Worm (Caenorhabditis elegans) whole organism, late embryonic: ENCODE data around the gene F53B1.3.
A peak's percentile ranks its signal among the peaks of the same experiment; 100 is the strongest.

ENCODE experiments used
- C08G9.2 ChIP-seq: sonication (generic microtip); optimal IDR thresholded peaks from 2 replicates; lab custom pipeline; 2016; ENCODE audit warnings: mild to moderate bottlenecking, missing genetic modification characterization, moderate library complexity, missing compliant biosample characterization
- F13H6.1 ChIP-seq: sonication (generic microtip); optimal IDR thresholded peaks from 2 replicates; lab custom pipeline; 2016; ENCODE audit warnings: missing genetic modification characterization, missing compliant biosample characterization
- ahr-1 ChIP-seq: sonication (generic microtip); optimal IDR thresholded peaks from 2 replicates; lab custom pipeline; 2016; ENCODE audit warnings: missing genetic modification characterization, missing compliant biosample characterization
- ceh-18 ChIP-seq: sonication (generic microtip); optimal IDR thresholded peaks from 2 replicates; lab custom pipeline; 2016; ENCODE audit warnings: missing genetic modification characterization, missing compliant biosample characterization
- ceh-19 ChIP-seq: fragments of 200-800 bp; sonication (Bioruptor generic); optimal IDR thresholded peaks from 2 replicates; lab custom pipeline; 2018; ENCODE audit warnings: mild to moderate bottlenecking, missing genetic modification characterization, missing compliant biosample characterization
- ceh-22 ChIP-seq: sonication (generic microtip); optimal IDR thresholded peaks from 2 replicates; lab custom pipeline; 2017; ENCODE audit warnings: missing biosample characterization, missing genetic modification characterization
- ceh-24 ChIP-seq: sonication (generic microtip); optimal IDR thresholded peaks from 2 replicates; lab custom pipeline; 2016; ENCODE audit warnings: mild to moderate bottlenecking, missing genetic modification characterization, missing compliant biosample characterization
- ceh-31 ChIP-seq: sonication (generic microtip); optimal IDR thresholded peaks from 2 replicates; lab custom pipeline; 2016; ENCODE audit warnings: missing genetic modification characterization, missing compliant biosample characterization
- ceh-48 ChIP-seq: sonication (generic microtip); optimal IDR thresholded peaks from 2 replicates; lab custom pipeline; 2016; ENCODE audit warnings: missing genetic modification characterization, inconsistent platforms, missing compliant biosample characterization
- ceh-9 ChIP-seq: sonication (generic microtip); optimal IDR thresholded peaks from 2 replicates; lab custom pipeline; 2016; ENCODE audit warnings: mild to moderate bottlenecking, missing genetic modification characterization, inconsistent platforms, missing compliant biosample characterization
- dve-1 ChIP-seq: sonication (generic microtip); optimal IDR thresholded peaks from 2 replicates; lab custom pipeline; 2017; ENCODE audit warnings: antibody characterized with exemption, mild to moderate bottlenecking, missing genetic modification characterization, missing compliant biosample characterization
- elt-2 ChIP-seq: sonication (generic microtip); optimal IDR thresholded peaks from 2 replicates; lab custom pipeline; 2016; ENCODE audit warnings: missing genetic modification reagents, missing genetic modification characterization, missing compliant biosample characterization
- elt-4 ChIP-seq: sonication (generic microtip); optimal IDR thresholded peaks from 2 replicates; lab custom pipeline; 2016; ENCODE audit warnings: missing genetic modification characterization, missing compliant biosample characterization
- ets-4 ChIP-seq: sonication (generic microtip); optimal IDR thresholded peaks from 2 replicates; lab custom pipeline; 2016; ENCODE audit warnings: missing genetic modification characterization, missing compliant biosample characterization
- eyg-1 ChIP-seq: sonication (generic microtip); optimal IDR thresholded peaks from 2 replicates; lab custom pipeline; 2016; ENCODE audit warnings: missing genotype, missing genetic modification characterization, missing compliant biosample characterization
- fax-1 ChIP-seq: sonication (generic microtip); optimal IDR thresholded peaks from 2 replicates; lab custom pipeline; 2016; ENCODE audit warnings: missing genotype, missing genetic modification characterization, missing compliant biosample characterization
- fkh-6 ChIP-seq: sonication (generic microtip); optimal IDR thresholded peaks from 2 replicates; lab custom pipeline; 2016; ENCODE audit warnings: missing genetic modification characterization, missing compliant biosample characterization
- gmeb-2 ChIP-seq: sonication (generic microtip); optimal IDR thresholded peaks from 2 replicates; lab custom pipeline; 2016; ENCODE audit warnings: missing genetic modification characterization, inconsistent platforms, missing compliant biosample characterization
- hlh-30 ChIP-seq: sonication (generic microtip); optimal IDR thresholded peaks from 2 replicates; lab custom pipeline; 2017; ENCODE audit warnings: antibody characterized with exemption, missing genetic modification characterization, missing compliant biosample characterization; ENCODE audit not compliant: insufficient read depth
- hlh-8 ChIP-seq: sonication (generic microtip); optimal IDR thresholded peaks from 2 replicates; lab custom pipeline; 2016; ENCODE audit warnings: missing genotype, missing genetic modification characterization, missing compliant biosample characterization
- lin-11 ChIP-seq: fragments of 200-800 bp; sonication (Bioruptor generic); optimal IDR thresholded peaks from 2 replicates; lab custom pipeline; 2018; ENCODE audit warnings: mild to moderate bottlenecking, missing genetic modification characterization, missing compliant biosample characterization
- mec-3 ChIP-seq: sonication (generic microtip); optimal IDR thresholded peaks from 2 replicates; lab custom pipeline; 2016; ENCODE audit warnings: borderline replicate concordance, missing genetic modification characterization, missing compliant biosample characterization
- nfya-1 ChIP-seq: sonication (generic microtip); optimal IDR thresholded peaks from 2 replicates; lab custom pipeline; 2017; ENCODE audit warnings: missing genetic modification characterization, mild to moderate bottlenecking, missing compliant biosample characterization, antibody characterized with exemption, moderate library complexity
- odd-2 ChIP-seq: sonication (generic microtip); optimal IDR thresholded peaks from 2 replicates; lab custom pipeline; 2017; ENCODE audit warnings: antibody characterized with exemption, mild to moderate bottlenecking, missing genetic modification characterization, missing compliant biosample characterization
- pat-9 ChIP-seq: fragments of 200-800 bp; sonication (Bioruptor generic); optimal IDR thresholded peaks from 2 replicates; lab custom pipeline; 2018; ENCODE audit warnings: mild to moderate bottlenecking, missing genetic modification characterization, moderate library complexity, missing compliant biosample characterization
- pax-1 ChIP-seq: fragments of 150-350 bp; optimal IDR thresholded peaks from 2 replicates; lab custom pipeline; 2014; ENCODE audit warnings: missing biosample characterization, missing genetic modification characterization
- pha-2 ChIP-seq: sonication (generic microtip); optimal IDR thresholded peaks from 2 replicates; lab custom pipeline; 2017; ENCODE audit warnings: mild to moderate bottlenecking, missing genetic modification characterization, missing compliant biosample characterization
- sox-2 ChIP-seq: fragments of 200-800 bp; sonication (Bioruptor generic); IDR thresholded peaks from 2 replicates; pipeline ENCODE4 v1.3.6; 2022; ENCODE audit warnings: missing genetic modification reagents, missing genetic modification characterization, missing compliant biosample characterization
- sox-4 ChIP-seq: sonication (generic microtip); optimal IDR thresholded peaks from 2 replicates; lab custom pipeline; 2017; ENCODE audit warnings: mild to moderate bottlenecking, missing genetic modification characterization, inconsistent platforms, missing compliant biosample characterization
- syd-9 ChIP-seq: sonication (generic microtip); optimal IDR thresholded peaks from 2 replicates; lab custom pipeline; 2016; ENCODE audit warnings: mild to moderate bottlenecking, missing genetic modification characterization, moderate library complexity, missing compliant biosample characterization
- tbx-2 ChIP-seq: sonication (generic microtip); optimal IDR thresholded peaks from 2 replicates; lab custom pipeline; 2016; ENCODE audit warnings: missing genetic modification characterization, missing compliant biosample characterization
- ttx-3 ChIP-seq: sonication (generic microtip); optimal IDR thresholded peaks from 2 replicates; lab custom pipeline; 2016; ENCODE audit warnings: missing genetic modification reagents, missing genetic modification characterization, missing compliant biosample characterization
- unc-3 ChIP-seq, 2 experiments: fragments of 200-800 bp in 1 of 2; sonication (Bioruptor generic) in 1 of 2; sonication (generic microtip) in 1 of 2; conservative IDR thresholded peaks in 1 of 2; optimal IDR thresholded peaks in 1 of 2; 2 replicates each; pipeline versions ENCODE4 v1.3.6 to Lab custom; 2016 to 2022; ENCODE audit warnings: missing compliant biosample characterization in 2 of 2, missing genetic modification characterization in 2 of 2, missing genetic modification reagents in 1 of 2
- unc-42 ChIP-seq: sonication (generic microtip); optimal IDR thresholded peaks from 2 replicates; lab custom pipeline; 2016; ENCODE audit warnings: missing genotype, missing genetic modification characterization, missing compliant biosample characterization
- unc-86 ChIP-seq: sonication (generic microtip); optimal IDR thresholded peaks from 2 replicates; lab custom pipeline; 2016; ENCODE audit warnings: missing genetic modification characterization, missing compliant biosample characterization

The F53B1.3 gene

DNA sequence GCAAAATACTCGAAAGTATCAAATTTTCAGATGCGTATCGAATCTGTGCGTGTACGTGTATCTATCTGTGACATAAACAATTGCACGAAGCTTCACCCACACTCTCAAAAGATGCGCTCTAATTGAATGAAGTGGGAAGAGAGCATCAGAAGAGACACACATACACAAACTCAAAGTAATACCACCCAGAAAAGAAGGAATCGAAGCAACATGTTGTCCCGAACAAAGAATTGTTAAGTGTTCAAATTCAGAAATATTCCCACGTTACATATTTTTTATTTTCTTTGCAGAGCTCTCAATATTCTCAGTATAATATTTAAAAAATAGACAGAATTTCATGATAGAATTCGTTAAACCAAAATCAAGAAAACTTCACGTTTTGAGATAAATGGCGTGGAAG, 31.5 kb downstream of the F53B1.3 start:
- TF ChIP-seq sox-2, result no peak
- no peak for TF ChIP-seq ttx-3 (tag; lab: Kevin White, UChicago)
- TF ChIP-seq ceh-22 (tag; lab: Kevin White, UChicago), result no peak
- peak; percentile 45 for TF ChIP-seq unc-42 (tag; lab: Kevin White, UChicago)
- no peak for TF ChIP-seq tbx-2
- TF ChIP-seq ahr-1 (tag; lab: Kevin White, UChicago), result no peak
- no peak for TF ChIP-seq ceh-18 (tag; lab: Kevin White, UChicago)

DNA sequence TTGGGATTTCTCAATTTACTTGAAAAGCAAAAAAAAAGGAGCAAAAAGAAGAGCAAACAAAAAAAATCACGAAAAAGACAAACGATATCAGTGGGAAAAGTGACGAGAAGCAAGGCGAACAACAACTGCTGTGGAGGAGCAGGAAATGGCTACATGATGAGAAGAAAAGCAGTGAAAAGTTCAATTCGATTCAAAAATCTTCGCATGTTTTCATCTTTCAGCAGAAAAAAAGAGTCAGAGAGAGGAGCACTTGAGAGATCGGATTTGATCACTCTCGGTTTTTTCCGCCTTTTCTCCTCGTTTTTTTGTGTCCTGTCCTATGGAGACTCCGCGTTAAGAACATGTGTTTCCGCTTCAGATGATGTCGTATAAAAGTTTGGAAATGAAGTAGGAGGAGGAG, 33.5 kb downstream of the F53B1.3 start:
- TF ChIP-seq unc-86 (tag; lab: Kevin White, UChicago) (no peak), ceh-18 (tag; lab: Kevin White, UChicago) (peak; percentile 32)

DNA sequence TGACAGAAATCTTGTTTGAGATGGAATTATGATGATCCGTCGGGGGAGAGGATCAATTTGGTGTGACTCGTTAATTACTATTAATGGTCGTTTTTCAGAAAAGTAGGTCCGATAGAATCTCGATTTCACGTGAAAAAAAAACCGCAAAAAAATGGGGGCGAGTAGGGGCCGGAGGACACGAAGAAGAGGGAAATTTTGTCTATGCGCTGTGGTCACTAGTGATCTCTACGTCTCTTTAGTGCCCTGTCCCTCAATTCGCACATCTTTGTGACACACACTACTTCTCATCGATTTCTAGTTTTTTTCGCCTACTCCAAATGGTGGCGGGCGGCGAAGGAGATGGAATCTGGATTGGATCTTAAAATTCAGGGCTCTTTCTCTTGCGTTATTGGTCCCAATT, 35.2 kb downstream of the F53B1.3 start:
- TF ChIP-seq ceh-31 (tag; lab: Kevin White, UChicago) (peak; percentile 31), ceh-19 (GFP tag; lab: Kevin White, UChicago) (peak; percentile 6), unc-3 (GFP tag; conservative IDR thresholded peaks at IDR 0.05; lab: Robert Waterston, UW) (no peak), unc-3 (tag; optimal IDR thresholded peaks at IDR 0.05; lab: Kevin White, UChicago) (no peak), odd-2 (tag; lab: Kevin White, UChicago) (no peak), unc-42 (tag; lab: Kevin White, UChicago) (peak; percentile 1), F13H6.1 (no peak), ceh-22 (tag; lab: Kevin White, UChicago) (no peak), ceh-48 (peak; percentile 58), nfya-1 (tag; lab: Kevin White, UChicago) (peak; percentile 3)

DNA sequence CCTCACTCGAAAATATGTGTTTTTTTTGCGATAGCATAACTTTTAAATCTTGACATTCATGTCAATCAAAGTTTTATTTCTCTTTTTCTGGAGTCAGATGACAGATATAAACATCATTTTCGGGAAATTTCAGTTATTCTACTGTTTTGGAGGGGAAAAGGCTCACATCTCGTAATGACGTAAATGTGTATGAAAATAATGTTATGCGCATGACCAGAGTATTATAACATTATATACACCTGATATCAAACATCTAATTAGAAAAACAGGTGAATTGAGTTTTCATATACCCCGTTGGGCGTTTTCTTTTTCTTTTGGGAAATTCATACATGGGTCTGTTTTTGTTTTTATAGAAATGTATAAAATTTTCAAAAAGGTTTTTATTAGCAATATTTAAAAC, 38.8 kb downstream of the F53B1.3 start:
- TF ChIP-seq mec-3 (tag; lab: Kevin White, UChicago) (no peak), fax-1 (tag; lab: Kevin White, UChicago) (no peak), sox-4 (tag; lab: Kevin White, UChicago) (no peak), fkh-6 (no peak), ets-4 (tag; lab: Kevin White, UChicago) (no peak)

DNA sequence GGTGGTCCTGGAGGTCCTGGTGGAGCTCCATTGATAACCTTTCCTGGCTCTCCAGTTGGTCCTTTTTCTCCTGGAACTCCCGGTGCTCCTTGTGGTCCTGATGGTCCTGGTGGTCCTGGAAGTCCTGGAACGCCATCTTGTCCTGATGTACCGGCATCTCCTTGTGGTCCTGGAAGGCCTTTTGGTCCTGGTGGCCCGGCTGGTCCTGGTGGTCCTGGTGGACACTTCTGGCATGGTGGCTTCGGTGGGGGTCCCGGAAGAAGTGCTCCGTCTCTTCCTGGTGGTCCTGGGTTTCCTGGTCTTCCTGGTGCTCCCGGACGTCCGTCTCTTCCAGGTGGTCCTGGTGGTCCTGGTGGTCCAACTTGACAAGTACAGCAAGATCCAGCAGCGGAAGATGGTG, 39.5 kb downstream of the F53B1.3 start:
- no peak for TF ChIP-seq elt-4 (tag; lab: Kevin White, UChicago)
- no peak for TF ChIP-seq ceh-24
- no peak for TF ChIP-seq elt-2 (tag; lab: Kevin White, UChicago)
- no peak for TF ChIP-seq dve-1 (tag; lab: Kevin White, UChicago)
- no peak for TF ChIP-seq hlh-30 (tag; lab: Kevin White, UChicago)
- no peak for TF ChIP-seq hlh-8 (tag; lab: Kevin White, UChicago)
- TF ChIP-seq pax-1 (tag; lab: Kevin White, UChicago), result no peak
- no peak for TF ChIP-seq nfya-1 (tag; lab: Kevin White, UChicago)
- TF ChIP-seq ceh-9 (tag; lab: Kevin White, UChicago), result no peak
- no peak for TF ChIP-seq lin-11
- no peak for TF ChIP-seq eyg-1 (tag; lab: Kevin White, UChicago)
- no peak for TF ChIP-seq ahr-1 (tag; lab: Kevin White, UChicago)
- TF ChIP-seq pat-9 (tag; lab: Kevin White, UChicago), result no peak
- no peak for TF ChIP-seq unc-86 (tag; lab: Kevin White, UChicago)
- no peak for TF ChIP-seq pha-2
- no peak for TF ChIP-seq C08G9.2 (tag; lab: Kevin White, UChicago)
- no peak for TF ChIP-seq syd-9
- no peak for TF ChIP-seq gmeb-2 (tag; lab: Kevin White, UChicago)
- TF ChIP-seq, all 69 proteins: peak for 0
